Fruit fly (Drosophila melanogaster) whole organism, embryonic: ENCODE measurements around the gene Tgt.
A peak's percentile ranks its signal among the peaks of the same experiment; 100 is the strongest.

ENCODE experiments used
- Aef1 ChIP-seq: fragments of 200-800 bp; sonication (Bioruptor generic); IDR thresholded peaks from 3 replicates; pipeline ENCODE4 v1.3.6; 2022; ENCODE audit warnings: missing biosample characterization, missing genetic modification characterization
- Antp ChIP-seq: fragments of 200-800 bp; sonication (Bioruptor generic); optimal IDR thresholded peaks from 3 replicates; lab custom pipeline; 2016; ENCODE audit warnings: missing biosample characterization, missing genetic modification characterization
- C15 ChIP-seq: fragments of 200-800 bp; sonication (Bioruptor generic); IDR thresholded peaks from 3 replicates; pipeline ENCODE4 v1.3.6; 2022; ENCODE audit warnings: missing biosample characterization, missing genetic modification characterization
- CG12104 ChIP-seq: fragments of 200-800 bp; sonication (Bioruptor generic); optimal IDR thresholded peaks from 3 replicates; lab custom pipeline; 2016; ENCODE audit warnings: missing biosample characterization, missing genetic modification characterization
- CG12744 ChIP-seq: fragments of 200-800 bp; sonication (Bioruptor generic); optimal IDR thresholded peaks from 2 replicates; lab custom pipeline; 2016; ENCODE audit warnings: missing biosample characterization, missing genetic modification characterization
- CG13123 ChIP-seq: fragments of 200-800 bp; sonication (Bioruptor generic); optimal IDR thresholded peaks from 2 replicates; lab custom pipeline; 2016; ENCODE audit warnings: missing biosample characterization, missing genetic modification characterization
- CG13894 ChIP-seq: fragments of 200-800 bp; sonication (Bioruptor generic); optimal IDR thresholded peaks from 3 replicates; lab custom pipeline; 2018; ENCODE audit warnings: missing biosample characterization, mild to moderate bottlenecking, missing genetic modification characterization, moderate library complexity
- CG15696 ChIP-seq: fragments of 200-800 bp; sonication (Bioruptor generic); optimal IDR thresholded peaks from 2 replicates; lab custom pipeline; 2019; ENCODE audit warnings: missing biosample characterization, mild to moderate bottlenecking, missing genetic modification characterization, moderate library complexity
- CG1647 ChIP-seq: fragments of 200-800 bp; sonication (Bioruptor generic); optimal IDR thresholded peaks from 3 replicates; lab custom pipeline; 2016; ENCODE audit warnings: missing biosample characterization, missing genetic modification characterization
- CG17186 ChIP-seq: fragments of 200-800 bp; sonication (Bioruptor generic); optimal IDR thresholded peaks from 3 replicates; lab custom pipeline; 2017; ENCODE audit warnings: missing biosample characterization, missing genetic modification reagents, missing genetic modification characterization
- CG17385 ChIP-seq: fragments of 200-800 bp; sonication (Bioruptor generic); optimal IDR thresholded peaks from 3 replicates; lab custom pipeline; 2018; ENCODE audit warnings: missing biosample characterization, mild to moderate bottlenecking, missing genetic modification characterization
- CG17802 ChIP-seq: fragments of 200-800 bp; sonication (Bioruptor generic); optimal IDR thresholded peaks from 2 replicates; lab custom pipeline; 2018; ENCODE audit warnings: missing biosample characterization, mild to moderate bottlenecking, missing genetic modification characterization, moderate library complexity
- CG30403 ChIP-seq: fragments of 200-800 bp; sonication (Bioruptor generic); optimal IDR thresholded peaks from 3 replicates; lab custom pipeline; 2016; ENCODE audit warnings: missing biosample characterization, missing genetic modification characterization
- CG34376 ChIP-seq: fragments of 200-800 bp; sonication (Bioruptor generic); optimal IDR thresholded peaks from 2 replicates; lab custom pipeline; 2018; ENCODE audit warnings: missing biosample characterization, mild to moderate bottlenecking, missing genetic modification characterization
- CG3838 ChIP-seq: fragments of 200-800 bp; sonication (Bioruptor generic); optimal IDR thresholded peaks from 3 replicates; lab custom pipeline; 2016; ENCODE audit warnings: missing biosample characterization, missing genetic modification characterization
- CG9609 ChIP-seq: fragments of 200-800 bp; sonication (Bioruptor generic); optimal IDR thresholded peaks from 3 replicates; lab custom pipeline; 2016; ENCODE audit warnings: missing biosample characterization, missing genetic modification characterization
- CG9797 ChIP-seq: fragments of 200-800 bp; sonication (Bioruptor generic); optimal IDR thresholded peaks from 3 replicates; lab custom pipeline; 2018; ENCODE audit warnings: missing biosample characterization, mild to moderate bottlenecking, missing genetic modification characterization
- Camta ChIP-seq: fragments of 200-800 bp; sonication (Bioruptor generic); optimal IDR thresholded peaks from 2 replicates; lab custom pipeline; 2016; ENCODE audit warnings: missing biosample characterization, missing genetic modification characterization
- CrebB ChIP-seq: fragments of 200-800 bp; sonication (Bioruptor generic); optimal IDR thresholded peaks from 3 replicates; lab custom pipeline; 2018; ENCODE audit warnings: missing biosample characterization, mild to moderate bottlenecking, missing genetic modification characterization
- Dek ChIP-seq: fragments of 200-800 bp; sonication (Bioruptor generic); optimal IDR thresholded peaks from 3 replicates; lab custom pipeline; 2019; ENCODE audit warnings: missing biosample characterization, mild to moderate bottlenecking, missing genetic modification characterization, moderate library complexity
- Dip3 ChIP-seq: fragments of 200-800 bp; sonication (Bioruptor generic); optimal IDR thresholded peaks from 3 replicates; lab custom pipeline; 2016; ENCODE audit warnings: missing biosample characterization, missing genetic modification characterization
- Doc3 ChIP-seq: fragments of 200-800 bp; sonication (Bioruptor generic); IDR thresholded peaks from 3 replicates; pipeline ENCODE4 v1.3.6; 2022; ENCODE audit warnings: missing biosample characterization, missing genetic modification characterization; ENCODE audit not compliant: partially characterized antibody
- Hmx ChIP-seq: fragments of 200-800 bp; sonication (Bioruptor generic); optimal IDR thresholded peaks from 2 replicates; lab custom pipeline; 2016; ENCODE audit warnings: missing biosample characterization, missing genetic modification characterization
- Lim3 ChIP-seq: fragments of 200-800 bp; sonication (Bioruptor generic); IDR thresholded peaks from 2 replicates; pipeline ENCODE4 v1.3.6; 2022; ENCODE audit warnings: missing biosample characterization, missing genetic modification characterization
- Mad ChIP-seq: fragments of 200-800 bp; sonication (Bioruptor generic); optimal IDR thresholded peaks from 2 replicates; lab custom pipeline; 2016; ENCODE audit warnings: missing biosample characterization, missing genetic modification characterization
- NFAT ChIP-seq: fragments of 200-800 bp; sonication (Bioruptor generic); IDR thresholded peaks from 2 replicates; pipeline ENCODE4 v1.3.6; 2022; ENCODE audit warnings: missing biosample characterization, missing genetic modification characterization
- Neu2 ChIP-seq: fragments of 200-800 bp; sonication (Bioruptor generic); optimal IDR thresholded peaks from 3 replicates; lab custom pipeline; 2016; ENCODE audit warnings: missing biosample characterization, missing genetic modification characterization, borderline replicate concordance
- Optix ChIP-seq: fragments of 200-800 bp; sonication (Bioruptor generic); IDR thresholded peaks from 3 replicates; pipeline ENCODE4 v1.3.6; 2022; ENCODE audit warnings: missing biosample characterization, missing genetic modification characterization
- PHDP ChIP-seq: fragments of 200-800 bp; sonication (Bioruptor generic); optimal IDR thresholded peaks from 3 replicates; lab custom pipeline; 2018; ENCODE audit warnings: missing biosample characterization, mild to moderate bottlenecking, missing genetic modification characterization, moderate library complexity
- abd-A ChIP-seq: fragments of 200-800 bp; sonication (Bioruptor generic); optimal IDR thresholded peaks from 3 replicates; lab custom pipeline; 2019; ENCODE audit warnings: missing biosample characterization, mild to moderate bottlenecking, missing genetic modification characterization, moderate library complexity
- al ChIP-seq: fragments of 200-800 bp; sonication (Bioruptor generic); IDR thresholded peaks from 2 replicates; pipeline ENCODE4 v1.3.6; 2022; ENCODE audit warnings: missing biosample characterization, missing genetic modification characterization
- aop ChIP-seq: fragments of 200-800 bp; sonication (Bioruptor generic); IDR thresholded peaks from 2 replicates; pipeline ENCODE4 v1.3.6; 2022; ENCODE audit warnings: missing biosample characterization, missing genetic modification characterization
- cad ChIP-seq: fragments of >200 bp; optimal IDR thresholded peaks from 2 replicates; lab custom pipeline; 2017; ENCODE audit warnings: missing biosample characterization, missing genetic modification characterization
- cg ChIP-seq: fragments of 200-800 bp; sonication (Bioruptor generic); optimal IDR thresholded peaks from 3 replicates; lab custom pipeline; 2019; ENCODE audit warnings: missing biosample characterization, mild to moderate bottlenecking, missing genetic modification characterization, moderate library complexity
- ci ChIP-seq: fragments of 200-800 bp; sonication (Bioruptor generic); IDR thresholded peaks from 3 replicates; pipeline ENCODE4 v1.3.6; 2022; ENCODE audit warnings: missing biosample characterization, missing genetic modification characterization
- croc ChIP-seq: fragments of 200-800 bp; sonication (Bioruptor generic); conservative IDR thresholded peaks from 3 replicates; pipeline ENCODE4 v1.3.6; 2022; ENCODE audit warnings: missing biosample characterization, missing genetic modification characterization
- dan ChIP-seq: fragments of 200-800 bp; sonication (Bioruptor generic); IDR thresholded peaks from 2 replicates; pipeline ENCODE4 v1.3.6; 2022; ENCODE audit warnings: missing biosample characterization, missing genetic modification characterization
- fru ChIP-seq: fragments of >200 bp; optimal IDR thresholded peaks from 2 replicates; lab custom pipeline; 2017
- gcm ChIP-seq: fragments of 200-800 bp; sonication (Bioruptor generic); optimal IDR thresholded peaks from 2 replicates; lab custom pipeline; 2019; ENCODE audit warnings: missing biosample characterization, mild to moderate bottlenecking, missing genetic modification characterization, moderate library complexity
- h ChIP-seq: fragments of >200 bp; optimal IDR thresholded peaks from 2 replicates; lab custom pipeline; 2017
- jing ChIP-seq: fragments of 200-800 bp; sonication (Bioruptor generic); optimal IDR thresholded peaks from 2 replicates; lab custom pipeline; 2018; ENCODE audit warnings: missing biosample characterization, mild to moderate bottlenecking, missing genetic modification characterization
- lov ChIP-seq, 2 experiments: fragments of 200-800 bp in 1 of 2; fragments of >200 bp in 1 of 2; sonication (Bioruptor generic) in 1 of 2; IDR thresholded peaks in 1 of 2; optimal IDR thresholded peaks in 1 of 2; 2 replicates in 1 of 2; 3 replicates in 1 of 2; pipeline versions ENCODE4 v1.3.6 to Lab custom; 2017 to 2022; ENCODE audit warnings: missing biosample characterization in 1 of 2, missing genetic modification characterization in 1 of 2
- nmo ChIP-seq: fragments of 200-800 bp; sonication (Bioruptor generic); optimal IDR thresholded peaks from 2 replicates; lab custom pipeline; 2018; ENCODE audit warnings: missing biosample characterization, mild to moderate bottlenecking, missing genetic modification characterization, moderate library complexity
- pum ChIP-seq: fragments of 200-800 bp; sonication (Bioruptor generic); optimal IDR thresholded peaks from 2 replicates; lab custom pipeline; 2016; ENCODE audit warnings: missing biosample characterization, missing genetic modification characterization
- pzg ChIP-seq: fragments of 200-800 bp; sonication (Bioruptor generic); optimal IDR thresholded peaks from 3 replicates; lab custom pipeline; 2018; ENCODE audit warnings: missing biosample characterization, mild to moderate bottlenecking, missing genetic modification characterization, moderate library complexity
- run ChIP-seq: fragments of 200-800 bp; sonication (Bioruptor generic); optimal IDR thresholded peaks from 3 replicates; lab custom pipeline; 2018; ENCODE audit warnings: missing biosample characterization, mild to moderate bottlenecking, missing genetic modification characterization
- sd ChIP-seq: fragments of 200-800 bp; sonication (Bioruptor generic); optimal IDR thresholded peaks from 3 replicates; lab custom pipeline; 2018; ENCODE audit warnings: missing biosample characterization, mild to moderate bottlenecking, missing genetic modification characterization, moderate library complexity
- slbo ChIP-seq: fragments of 200-800 bp; sonication (Bioruptor generic); IDR thresholded peaks from 2 replicates; pipeline ENCODE4 v1.3.6; 2022; ENCODE audit warnings: missing biosample characterization, missing genetic modification characterization
- slou ChIP-seq: fragments of 200-800 bp; sonication (Bioruptor generic); optimal IDR thresholded peaks from 3 replicates; lab custom pipeline; 2016; ENCODE audit warnings: missing biosample characterization, missing genetic modification characterization
- tll ChIP-seq, 2 experiments: fragments of 200-800 bp in 1 of 2; fragments of >200 bp in 1 of 2; sonication (Bioruptor generic) in 1 of 2; optimal IDR thresholded peaks; 2 replicates each; lab custom pipeline; 2017 to 2019; ENCODE audit warnings: missing biosample characterization in 2 of 2, missing genetic modification characterization in 2 of 2, mild to moderate bottlenecking in 1 of 2, moderate library complexity in 1 of 2
- toy ChIP-seq: fragments of 200-800 bp; sonication (Bioruptor generic); IDR thresholded peaks from 2 replicates; pipeline ENCODE4 v1.3.6; 2022; ENCODE audit warnings: missing biosample characterization, missing genetic modification characterization

The Tgt gene

dm6 chr2L:1217892-1218473 lies 34.1 kb downstream of the Tgt start (continued):
- TF ChIP-seq Hmx (GFP tag; lab: Kevin White, UChicago) (no peak), dan (no peak), CrebB (tag; lab: Kevin White, UChicago) (peak; percentile 31), CG3838 (GFP tag; lab: Kevin White, UChicago) (no peak), cg (GFP tag; lab: Kevin White, UChicago) (peak; percentile 50), CG30403 (peak; percentile 10), jing (GFP tag; lab: Kevin White, UChicago) (no peak), slou (no peak), fru (lab: Kevin White, UChicago) (no peak), Dip3 (peak; percentile 31), PHDP (tag; lab: Kevin White, UChicago) (peak; percentile 65), CG17385 (GFP tag; lab: Kevin White, UChicago) (peak; percentile 33), aop (GFP tag; lab: Robert Waterston, UW) (no peak), Mad (GFP tag; lab: Kevin White, UChicago) (no peak), croc (no peak), sd (tag; lab: Kevin White, UChicago) (peak; percentile 19), toy (GFP tag; lab: Robert Waterston, UW) (no peak), CG12744 (no peak), ci (GFP tag; lab: Robert Waterston, UW) (peak; percentile 82), run (tag; lab: Kevin White, UChicago) (no peak), CG15696 (no peak), Dek (tag; lab: Kevin White, UChicago) (peak; percentile 5), abd-A (no peak), Doc3 (no peak), slbo (GFP tag; lab: Robert Waterston, UW) (peak; percentile 73), Lim3 (no peak), Optix (GFP tag; lab: Robert Waterston, UW) (0 out of 3 replicates have a peak, but pooled peaks have one; percentile 38), CG9797 (GFP tag; lab: Kevin White, UChicago) (no peak), al (GFP tag; lab: Robert Waterston, UW) (no peak), CG17802 (tag; lab: Kevin White, UChicago) (no peak), NFAT (GFP tag; lab: Robert Waterston, UW) (no peak), CG13894 (tag; lab: Kevin White, UChicago) (no peak), CG34376 (no peak), Aef1 (no peak), pzg (no peak), lov (optimal IDR thresholded peaks at IDR 0.05; lab: Kevin White, UChicago) (no peak), lov (GFP tag; IDR thresholded peaks at IDR 0.05; lab: Robert Waterston, UW) (no peak), C15 (GFP tag; lab: Robert Waterston, UW) (no peak), h (lab: Kevin White, UChicago) (no peak), tll (GFP tag; optimal IDR thresholded peaks at IDR 0.05; lab: Kevin White, UChicago) (no peak), cad (GFP tag; lab: Kevin White, UChicago) (no peak), Camta (GFP tag; lab: Kevin White, UChicago) (no peak), CG9609 (GFP tag; lab: Kevin White, UChicago) (no peak), Antp (GFP tag; lab: Kevin White, UChicago) (no peak), CG17186 (no peak), pum (no peak), Neu2 (GFP tag; lab: Kevin White, UChicago) (no peak), CG13123 (GFP tag; lab: Kevin White, UChicago) (no peak), CG1647 (GFP tag; lab: Kevin White, UChicago) (no peak), CG12104 (GFP tag; lab: Kevin White, UChicago) (no peak), nmo (GFP tag; lab: Kevin White, UChicago) (no peak), gcm (peak; percentile 7)
